Fruit fly (Drosophila melanogaster) whole organism: Measurements from ENCODE around the gene PGRP-SA.

ENCODE experiments used
- CG8478 ChIP-seq: fragments of >200 bp; optimal IDR thresholded peaks from 2 replicates; lab custom pipeline; 2018; ENCODE audit warnings: inconsistent platforms
- Dll ChIP-seq: fragments of >200 bp; optimal IDR thresholded peaks from 2 replicates; lab custom pipeline; 2017
- EcR ChIP-seq, 2 experiments: fragments of >200 bp; optimal IDR thresholded peaks; 2 replicates each; lab custom pipeline; 2017; ENCODE audit warnings: missing biosample characterization in 2 of 2, missing genetic modification characterization in 2 of 2, missing genetic modification reagents in 2 of 2
- pan ChIP-seq: fragments of >200 bp; optimal IDR thresholded peaks from 2 replicates; lab custom pipeline; 2017
- psq ChIP-seq: fragments of >200 bp; optimal IDR thresholded peaks from 2 replicates; lab custom pipeline; 2017
- usp ChIP-seq: fragments of >200 bp; optimal IDR thresholded peaks from 2 replicates; lab custom pipeline; 2017; ENCODE audit warnings: missing biosample characterization, missing genetic modification characterization, mixed read lengths

The PGRP-SA gene

dm6 chrX:11561450-11562040, at the start of gene PGRP-SA:
Gene PGRP-SA, plus strand, starts transcription at chrX:11561643.
- TF ChIP-seq pan (lab: Kevin White, UChicago) (no peak), Dll (lab: Kevin White, UChicago) (no peak), psq (lab: Kevin White, UChicago) (no peak), CG8478 (lab: Kevin White, UChicago) (no peak), usp (GFP tag; lab: Kevin White, UChicago) (no peak), EcR (GFP tag; optimal IDR thresholded peaks at IDR 0.05; lab: Kevin White, UChicago) (no peak)

DNA sequence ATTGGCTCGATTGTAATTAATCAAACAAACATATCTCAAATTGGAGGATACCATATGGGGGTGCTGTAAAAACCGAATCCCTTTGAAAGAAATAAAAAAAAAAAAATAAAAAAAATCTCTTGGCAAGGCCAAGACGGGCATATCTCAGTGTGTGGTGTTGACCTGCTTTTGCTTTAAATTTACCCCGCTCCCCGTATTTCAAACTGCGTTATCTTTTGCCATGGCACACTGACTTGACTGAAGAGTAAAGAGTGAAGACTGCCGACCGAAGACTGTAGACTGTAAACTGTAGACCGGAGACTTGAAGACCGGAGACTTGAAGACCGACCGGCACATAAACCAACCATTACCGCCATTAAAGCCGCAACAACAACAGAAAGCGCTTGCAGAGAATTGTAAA, 49.5 kb upstream of the PGRP-SA start:
- TF ChIP-seq EcR (GFP tag; optimal IDR thresholded peaks at IDR 0.05; lab: Kevin White, UChicago): no peak

DNA sequence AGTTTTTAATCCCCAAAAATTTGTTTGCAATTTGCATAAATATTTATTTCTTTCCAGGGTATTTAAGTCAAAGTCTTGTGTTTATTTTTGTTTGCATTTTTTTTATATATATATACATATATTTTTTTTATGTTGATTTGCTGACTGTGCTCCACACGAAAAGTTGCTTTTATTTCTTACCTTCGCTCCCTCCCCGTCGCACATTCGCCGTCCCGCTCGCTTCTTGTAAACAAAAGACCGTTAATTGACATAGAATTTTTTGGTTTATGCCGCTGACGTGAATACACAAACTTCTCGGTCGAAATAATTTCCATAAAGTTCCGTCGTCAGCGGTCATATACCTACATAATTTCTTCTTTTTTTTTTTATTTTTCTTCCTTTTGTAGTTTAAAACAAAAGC, 48.6 kb upstream of the PGRP-SA start:
- TF ChIP-seq pan (lab: Kevin White, UChicago) (no peak), psq (lab: Kevin White, UChicago) (no peak), CG8478 (lab: Kevin White, UChicago) (no peak), Dll (lab: Kevin White, UChicago) (no peak), usp (GFP tag; lab: Kevin White, UChicago) (no peak), EcR (GFP tag; optimal IDR thresholded peaks at IDR 0.05; lab: Kevin White, UChicago) (no peak)

DNA sequence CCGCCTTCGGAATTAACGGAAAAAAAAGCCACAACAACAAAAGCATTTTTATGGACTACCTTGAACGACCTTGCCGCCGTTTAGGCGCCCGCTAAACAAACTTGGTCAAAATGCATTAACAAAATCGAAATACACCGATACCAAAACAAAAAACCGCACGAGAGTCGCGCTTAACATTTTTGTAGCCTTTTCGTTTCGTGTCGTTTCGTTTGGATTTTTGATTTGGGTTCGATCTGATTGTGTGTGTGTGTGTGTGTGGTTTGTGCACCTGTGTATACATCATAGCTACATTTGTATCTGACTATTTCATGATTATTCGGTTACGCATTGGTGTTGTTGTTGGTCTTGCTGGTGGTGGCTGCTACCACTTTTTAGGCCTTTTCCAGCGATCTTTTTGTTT, 45.9 kb upstream of the PGRP-SA start:
- TF ChIP-seq CG8478 (lab: Kevin White, UChicago): no peak
- TF ChIP-seq psq (lab: Kevin White, UChicago): no peak
- TF ChIP-seq usp (GFP tag; lab: Kevin White, UChicago): no peak
- TF ChIP-seq pan (lab: Kevin White, UChicago): no peak
- no peak for TF ChIP-seq Dll (lab: Kevin White, UChicago)
- no peak for TF ChIP-seq EcR (GFP tag; optimal IDR thresholded peaks at IDR 0.05; lab: Kevin White, UChicago)

DNA sequence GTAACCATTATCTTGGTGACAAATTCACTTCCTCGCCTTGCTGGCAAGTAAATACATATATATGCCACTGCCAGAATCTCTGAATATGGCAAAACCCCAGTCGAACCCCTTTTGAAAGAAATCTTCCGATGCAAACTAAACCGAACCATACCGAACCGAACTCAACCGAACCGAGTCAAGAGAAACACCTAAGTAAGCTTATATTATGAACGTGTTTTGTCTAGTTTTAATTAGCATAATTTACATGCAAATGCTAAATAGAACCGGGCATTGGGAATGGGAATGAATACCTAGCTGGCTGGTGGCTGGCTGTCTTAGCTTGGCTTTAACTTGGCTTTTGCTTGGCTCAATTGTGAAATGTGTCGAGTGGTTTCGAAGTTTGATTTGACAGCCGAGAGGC, 44.1 kb upstream of the PGRP-SA start:
- TF ChIP-seq psq (lab: Kevin White, UChicago) (no peak), pan (lab: Kevin White, UChicago) (no peak), EcR (GFP tag; optimal IDR thresholded peaks at IDR 0.05; lab: Kevin White, UChicago) (no peak), usp (GFP tag; lab: Kevin White, UChicago) (no peak), CG8478 (lab: Kevin White, UChicago) (no peak), Dll (lab: Kevin White, UChicago) (no peak)

DNA sequence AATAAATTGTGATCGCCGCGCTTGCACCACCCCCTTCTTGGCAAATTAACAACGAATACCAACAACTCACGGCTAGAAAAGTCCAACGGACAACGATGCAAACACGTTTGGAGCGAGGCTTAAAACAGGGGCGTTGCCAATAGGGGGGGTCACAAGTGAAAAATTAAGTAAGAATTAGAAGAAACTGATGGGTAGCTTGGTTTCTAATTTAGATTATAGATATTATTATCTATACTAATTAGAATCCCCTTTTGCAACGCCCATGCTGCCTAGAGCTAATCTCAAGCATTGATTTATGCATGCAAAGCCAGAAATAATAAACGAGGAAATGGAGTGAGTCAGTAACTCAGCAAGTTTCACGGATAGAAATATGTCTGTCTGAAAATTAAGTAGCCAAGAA, 43.0 kb upstream of the PGRP-SA start:
- TF ChIP-seq usp (GFP tag; lab: Kevin White, UChicago) (no peak), EcR (GFP tag; optimal IDR thresholded peaks at IDR 0.05; lab: Kevin White, UChicago) (no peak), pan (lab: Kevin White, UChicago) (no peak), psq (lab: Kevin White, UChicago) (no peak), CG8478 (lab: Kevin White, UChicago) (no peak), Dll (lab: Kevin White, UChicago) (no peak)

DNA sequence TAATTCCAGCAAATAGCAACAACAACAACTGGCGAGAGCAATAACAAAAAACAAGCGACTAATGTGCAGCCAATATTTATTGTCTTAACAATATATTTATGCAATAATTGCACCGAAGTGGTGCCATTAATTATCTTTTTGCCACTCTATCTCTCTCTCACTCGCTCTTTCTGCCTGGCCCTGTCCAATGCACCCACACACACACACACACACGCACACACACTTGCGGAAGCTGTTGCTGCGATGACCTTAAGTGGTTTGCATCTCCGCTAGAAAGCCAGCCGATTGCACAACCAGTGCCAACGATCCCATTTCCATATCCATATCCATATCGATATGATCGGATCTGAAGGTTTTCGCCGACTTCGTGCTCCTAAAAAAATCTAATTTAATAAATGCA, 41.2 kb upstream of the PGRP-SA start:
- TF ChIP-seq pan (lab: Kevin White, UChicago) (no peak), Dll (lab: Kevin White, UChicago) (no peak), EcR (GFP tag; optimal IDR thresholded peaks at IDR 0.05; lab: Kevin White, UChicago) (peak in 1 of 2 experiments; percentile 3), CG8478 (lab: Kevin White, UChicago) (no peak)

DNA sequence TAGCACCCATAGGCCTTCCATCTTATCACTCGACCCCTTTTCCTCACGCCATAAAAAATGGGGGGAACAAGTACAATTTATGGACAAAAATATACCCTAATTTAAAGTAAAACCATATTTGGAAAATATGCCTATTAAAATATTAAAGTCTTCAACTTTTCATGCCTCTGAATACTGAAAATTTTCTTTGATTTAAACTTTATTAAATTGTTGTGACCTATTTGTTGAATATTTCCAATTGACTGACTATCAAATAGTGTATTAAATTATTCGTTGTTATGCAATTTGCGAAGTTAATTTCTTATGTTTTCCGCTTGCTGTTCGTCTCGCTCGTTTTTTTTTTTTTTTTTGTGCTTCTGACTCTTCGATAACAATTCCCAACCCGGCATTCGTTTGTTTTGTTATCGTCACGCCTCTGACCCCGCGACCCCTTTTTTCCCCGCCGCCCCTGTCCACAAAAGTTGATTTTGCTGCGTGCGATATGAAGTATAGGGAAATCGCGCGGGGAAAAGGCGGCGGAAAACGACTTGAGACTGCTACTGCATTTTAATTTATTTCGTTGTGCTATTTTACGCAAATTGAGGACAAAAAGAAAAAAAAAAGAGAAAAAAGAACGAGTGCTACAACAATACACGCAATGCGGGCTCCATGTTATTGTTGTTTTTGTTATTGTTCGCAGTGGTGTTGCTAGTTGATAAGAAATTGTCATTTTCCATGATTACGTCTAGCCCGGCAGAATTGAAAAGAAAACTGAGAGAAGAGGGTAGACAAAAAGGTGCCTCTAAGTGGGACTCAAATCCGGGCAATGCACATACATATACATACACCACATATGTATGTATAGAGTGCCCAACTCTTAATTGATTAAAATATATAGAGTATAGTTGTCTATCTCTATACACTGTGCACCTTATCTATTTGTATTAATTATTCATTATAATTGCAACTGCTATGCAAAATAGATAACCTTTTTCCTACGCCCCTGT, 39.6 kb upstream of the PGRP-SA start:
- TF ChIP-seq CG8478 (lab: Kevin White, UChicago): no peak
- TF ChIP-seq psq (lab: Kevin White, UChicago): no peak
- no peak for TF ChIP-seq EcR (GFP tag; optimal IDR thresholded peaks at IDR 0.05; lab: Kevin White, UChicago)
- TF ChIP-seq Dll (lab: Kevin White, UChicago): no peak
- no peak for TF ChIP-seq usp (GFP tag; lab: Kevin White, UChicago)
- TF ChIP-seq pan (lab: Kevin White, UChicago): no peak

- TF ChIP-seq psq (lab: Kevin White, UChicago) (no peak), pan (lab: Kevin White, UChicago) (no peak), Dll (lab: Kevin White, UChicago) (no peak), CG8478 (lab: Kevin White, UChicago) (no peak), EcR (GFP tag; optimal IDR thresholded peaks at IDR 0.05; lab: Kevin White, UChicago) (no peak), usp (GFP tag; lab: Kevin White, UChicago) (no peak)
These were observed 37.5 kb upstream of the PGRP-SA start for dm6 chrX:11523921-11524320.

- no peak for TF ChIP-seq usp (GFP tag; lab: Kevin White, UChicago)
- TF ChIP-seq CG8478 (lab: Kevin White, UChicago): no peak
- no peak for TF ChIP-seq Dll (lab: Kevin White, UChicago)
- TF ChIP-seq EcR (GFP tag; optimal IDR thresholded peaks at IDR 0.05; lab: Kevin White, UChicago): no peak
- no peak for TF ChIP-seq pan (lab: Kevin White, UChicago)
- no peak for TF ChIP-seq psq (lab: Kevin White, UChicago)
These were observed 34.3 kb upstream of the PGRP-SA start for dm6 chrX:11527088-11527635.
